Worm (Caenorhabditis elegans) whole organism, young adult: ENCODE measurements around the gene F53B7.4.

Experiments
- B0035.1 ChIP-seq: sonication (generic microtip); optimal IDR thresholded peaks from 2 replicates; lab custom pipeline; 2016; ENCODE audit warnings: missing genetic modification characterization, mild to moderate bottlenecking, missing compliant biosample characterization, missing genotype, missing genetic modification reagents
- B0261.1 ChIP-seq: sonication (generic microtip); optimal IDR thresholded peaks from 2 replicates; lab custom pipeline; 2016; ENCODE audit warnings: mild to moderate bottlenecking, missing genetic modification characterization, moderate library complexity, missing compliant biosample characterization
- C17E4.6 ChIP-seq: fragments of 200-800 bp; sonication (Bioruptor generic); IDR thresholded peaks from 2 replicates; pipeline ENCODE4 v1.3.6; 2022; ENCODE audit warnings: missing genetic modification reagents, missing genetic modification characterization, missing compliant biosample characterization
- D2030.7 ChIP-seq: fragments of 200-800 bp; sonication (Bioruptor generic); IDR thresholded peaks from 2 replicates; pipeline ENCODE4 v1.3.6; 2022; ENCODE audit warnings: missing genetic modification reagents, missing genetic modification characterization, missing compliant biosample characterization
- T07F8.4 ChIP-seq: sonication (generic microtip); optimal IDR thresholded peaks from 2 replicates; lab custom pipeline; 2016; ENCODE audit warnings: mild to moderate bottlenecking, missing genetic modification characterization, moderate library complexity, missing compliant biosample characterization
- Y56A3A.18 ChIP-seq: fragments of 200-800 bp; sonication (Bioruptor generic); IDR thresholded peaks from 2 replicates; pipeline ENCODE4 v1.3.6; 2022; ENCODE audit warnings: missing genetic modification reagents, missing genetic modification characterization, missing compliant biosample characterization
- Y79H2A.3 ChIP-seq: fragments of 200-800 bp; sonication (Bioruptor generic); conservative IDR thresholded peaks from 2 replicates; pipeline ENCODE4 v1.3.6; 2022; ENCODE audit warnings: missing genetic modification reagents, missing genetic modification characterization, missing compliant biosample characterization
- ZK185.1 ChIP-seq: sonication (generic microtip); optimal IDR thresholded peaks from 2 replicates; lab custom pipeline; 2016; ENCODE audit warnings: mild to moderate bottlenecking, missing genetic modification characterization, missing compliant biosample characterization; ENCODE audit not compliant: poor library complexity, severe bottlenecking
- attf-5 ChIP-seq: fragments of 200-800 bp; sonication (Bioruptor generic); optimal IDR thresholded peaks from 2 replicates; lab custom pipeline; 2018; ENCODE audit warnings: mild to moderate bottlenecking, missing genetic modification characterization, missing compliant biosample characterization
- hmg-20 ChIP-seq: fragments of 200-800 bp; sonication (Bioruptor generic); IDR thresholded peaks from 2 replicates; pipeline ENCODE4 v1.3.6; 2022; ENCODE audit warnings: missing genetic modification reagents, missing genetic modification characterization, missing compliant biosample characterization
- snpc-4 ChIP-seq, 5 experiments: fragments of 150-350 bp in 1 of 5; sonication (generic microtip) in 4 of 5; optimal IDR thresholded peaks; 2 replicates each; lab custom pipeline; 2014 to 2018; ENCODE audit warnings: missing genetic modification characterization in 5 of 5, missing biosample characterization in 3 of 5, antibody characterized with exemption in 2 of 5, mild to moderate bottlenecking in 2 of 5, missing compliant biosample characterization in 2 of 5, missing genotype in 2 of 5, moderate library complexity in 2 of 5, missing genetic modification reagents in 1 of 5
- tbx-9 ChIP-seq: sonication (generic microtip); optimal IDR thresholded peaks from 2 replicates; lab custom pipeline; 2016; ENCODE audit warnings: borderline replicate concordance, missing genetic modification characterization, inconsistent platforms, missing compliant biosample characterization
- unc-130 ChIP-seq: sonication (generic microtip); optimal IDR thresholded peaks from 2 replicates; lab custom pipeline; 2016; ENCODE audit warnings: missing genetic modification reagents, missing genetic modification characterization, missing compliant biosample characterization
- ztf-3 ChIP-seq: fragments of 200-800 bp; sonication (Bioruptor generic); optimal IDR thresholded peaks from 2 replicates; lab custom pipeline; 2018; ENCODE audit warnings: mild to moderate bottlenecking, missing genetic modification characterization, missing compliant biosample characterization

DNA sequence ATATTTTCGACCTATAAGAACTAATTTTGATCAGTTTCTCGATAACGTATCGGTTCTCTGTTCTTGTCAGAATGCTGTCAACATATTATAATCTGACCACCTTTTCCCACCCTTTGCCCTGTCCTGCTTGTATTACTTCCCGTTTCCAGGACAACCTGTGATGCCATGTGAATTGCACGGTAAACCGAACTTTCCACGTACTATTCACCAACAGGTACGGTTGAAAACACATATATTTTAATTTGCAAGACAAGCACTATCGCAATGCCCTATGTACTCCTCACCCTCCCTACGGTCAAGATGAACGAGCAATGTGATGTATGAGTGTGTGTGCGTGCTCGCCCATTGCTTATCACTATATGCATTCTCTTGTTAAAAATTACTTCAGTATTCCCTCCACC is 6.8 kb upstream of the F53B7.4 start:
- no peak for TF ChIP-seq tbx-9 (tag; lab: Kevin White, UChicago)
- no peak for TF ChIP-seq attf-5
- TF ChIP-seq Y79H2A.3 (GFP tag; lab: Robert Waterston, UW) = no peak
- TF ChIP-seq ztf-3 (GFP tag; lab: Kevin White, UChicago) = no peak
- TF ChIP-seq hmg-20 (GFP tag; lab: Robert Waterston, UW) = no peak
- no peak for TF ChIP-seq B0261.1 (tag; lab: Kevin White, UChicago)
- no peak for TF ChIP-seq T07F8.4
- TF ChIP-seq Y56A3A.18 (GFP tag; lab: Robert Waterston, UW) = no peak
- TF ChIP-seq C17E4.6 (GFP tag; lab: Robert Waterston, UW) = no peak
- TF ChIP-seq D2030.7 (GFP tag; lab: Robert Waterston, UW) = no peak
- no peak for TF ChIP-seq unc-130 (GFP tag; lab: Kevin White, UChicago)
- TF ChIP-seq snpc-4 (GFP tag; optimal IDR thresholded peaks at IDR 0.05; lab: Kevin White, UChicago) = no peak
- TF ChIP-seq snpc-4 (tag; optimal IDR thresholded peaks at IDR 0.05; lab: Kevin White, UChicago) = no peak
- TF ChIP-seq B0035.1 (tag; lab: Kevin White, UChicago) = no peak
- TF ChIP-seq ZK185.1 (tag; lab: Kevin White, UChicago) = no peak
